Fruit fly (Drosophila melanogaster): ENCODE data around the gene CG2816.

- TF ChIP-seq insv (optimal IDR thresholded peaks at IDR 0.05) (no peak), h (optimal IDR thresholded peaks at IDR 0.05) (no peak)
Observed at dm6 chr2L:3705438-3705921, 2.0 kb downstream of the CG2816 start, which contains the start of gene CG31778.
